Fruit fly (Drosophila melanogaster) whole organism, prepupa: ENCODE results near the gene Nasp.

Experiments used
- CG6808 ChIP-seq: fragments of 200-800 bp; sonication (Bioruptor generic); optimal IDR thresholded peaks from 3 replicates; lab custom pipeline; 2017; ENCODE audit warnings: missing biosample characterization, missing genetic modification characterization, mild to moderate bottlenecking, moderate library complexity, missing genetic modification reagents
- Hr39 ChIP-seq: fragments of 200-800 bp; sonication (Bioruptor generic); optimal IDR thresholded peaks from 2 replicates; lab custom pipeline; 2016; ENCODE audit warnings: missing biosample characterization, missing genetic modification characterization

DNA sequence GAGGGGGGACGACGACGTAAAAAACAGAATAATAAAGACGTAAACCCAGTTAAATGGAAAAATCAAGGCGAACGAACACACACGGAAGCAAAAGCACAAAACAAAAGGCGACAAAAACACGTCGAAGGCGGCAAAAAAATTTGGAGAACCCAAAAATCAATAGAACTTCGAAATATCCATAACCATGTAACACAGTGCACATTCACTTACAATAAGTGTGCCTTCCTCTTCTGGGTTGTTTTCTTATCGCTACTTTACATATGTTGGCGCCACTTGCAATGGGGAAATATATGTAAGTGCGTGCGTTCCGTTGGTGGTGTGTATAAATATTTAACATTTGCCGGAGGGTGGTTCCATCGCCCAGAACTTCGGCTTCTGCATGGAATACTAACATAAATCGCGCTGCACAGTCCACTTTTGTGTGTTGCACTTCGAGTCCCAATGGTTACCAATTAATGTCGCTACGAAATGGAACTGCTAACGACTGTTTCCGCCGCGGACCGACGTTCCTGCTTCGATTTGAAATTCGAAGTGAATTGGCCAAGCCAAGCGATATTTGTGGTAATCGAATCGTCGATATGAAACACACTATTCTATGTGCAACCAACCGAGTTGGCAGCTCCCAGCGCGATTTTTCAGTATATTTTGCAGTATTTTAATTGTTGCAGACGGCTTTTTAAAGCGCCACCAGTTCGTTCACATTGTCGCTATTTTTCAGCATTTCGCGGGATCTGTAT is at the start of gene Nasp, which contains the start of gene CG9801:
- TF ChIP-seq Hr39 (no peak), CG6808 (GFP tag; lab: Kevin White, UChicago) (no peak)
